Worm (Caenorhabditis elegans) whole organism, L3 larva: ENCODE results near the gene F13D11.4.

Experiments
- R02D3.7 ChIP-seq: fragments of 150-350 bp; optimal IDR thresholded peaks from 2 replicates; lab custom pipeline; 2014; ENCODE audit warnings: missing biosample characterization, missing genetic modification characterization
- aly-2 ChIP-seq: fragments of 150-350 bp; optimal IDR thresholded peaks from 2 replicates; lab custom pipeline; 2014; ENCODE audit warnings: missing biosample characterization, missing genetic modification characterization
- ama-1 ChIP-seq: fragments of 150-350 bp; optimal IDR thresholded peaks from 2 replicates; lab custom pipeline; 2018
- ceh-28 ChIP-seq: fragments of 150-350 bp; optimal IDR thresholded peaks from 2 replicates; lab custom pipeline; 2014; ENCODE audit warnings: missing biosample characterization, missing genetic modification reagents, missing genetic modification characterization
- ceh-82 ChIP-seq: fragments of 150-350 bp; optimal IDR thresholded peaks from 2 replicates; lab custom pipeline; 2014; ENCODE audit warnings: missing biosample characterization, missing genetic modification characterization
- egl-27 ChIP-seq: sonication (generic microtip); optimal IDR thresholded peaks from 4 replicates; lab custom pipeline; 2017; ENCODE audit warnings: missing biosample characterization, missing genetic modification reagents, missing genetic modification characterization
- elt-1 ChIP-seq: fragments of 150-350 bp; optimal IDR thresholded peaks from 2 replicates; lab custom pipeline; 2014; ENCODE audit warnings: missing biosample characterization, missing genetic modification characterization
- elt-2 ChIP-seq: sonication (generic microtip); optimal IDR thresholded peaks from 2 replicates; lab custom pipeline; 2016; ENCODE audit warnings: missing genetic modification reagents, mild to moderate bottlenecking, missing genetic modification characterization, missing compliant biosample characterization
- elt-3 ChIP-seq, 3 experiments: fragments of 150-350 bp in 1 of 3; sonication (generic microtip) in 2 of 3; optimal IDR thresholded peaks; 2 replicates in 2 of 3; 4 replicates in 1 of 3; lab custom pipeline; 2014 to 2017; ENCODE audit warnings: missing biosample characterization in 3 of 3, missing genetic modification characterization in 3 of 3
- eor-1 ChIP-seq, 2 experiments: fragments of 150-350 bp; optimal IDR thresholded peaks; 2 replicates each; lab custom pipeline; 2014 to 2018; ENCODE audit warnings: missing biosample characterization in 2 of 2, missing genetic modification characterization in 2 of 2
- fkh-10 ChIP-seq: sonication (generic microtip); optimal IDR thresholded peaks from 2 replicates; lab custom pipeline; 2017; ENCODE audit warnings: missing biosample characterization, missing genetic modification reagents, missing genetic modification characterization
- fkh-2 ChIP-seq: fragments of 150-350 bp; optimal IDR thresholded peaks from 2 replicates; lab custom pipeline; 2014; ENCODE audit warnings: missing biosample characterization, missing genetic modification reagents, missing genetic modification characterization
- fos-1 ChIP-seq: fragments of 150-350 bp; optimal IDR thresholded peaks from 2 replicates; lab custom pipeline; 2014; ENCODE audit warnings: missing biosample characterization, missing genetic modification characterization
- jun-1 ChIP-seq: fragments of 150-350 bp; optimal IDR thresholded peaks from 2 replicates; lab custom pipeline; 2014; ENCODE audit warnings: missing biosample characterization, missing genetic modification reagents, missing genetic modification characterization
- lin-15B ChIP-seq: fragments of 150-350 bp; optimal IDR thresholded peaks from 2 replicates; lab custom pipeline; 2014; ENCODE audit warnings: missing biosample characterization, missing genetic modification characterization
- lin-39 ChIP-seq: fragments of 150-350 bp; optimal IDR thresholded peaks from 2 replicates; lab custom pipeline; 2018; ENCODE audit warnings: missing biosample characterization, missing genetic modification reagents, missing genetic modification characterization
- lsy-12 ChIP-seq: sonication (generic microtip); optimal IDR thresholded peaks from 2 replicates; lab custom pipeline; 2016; ENCODE audit warnings: mild to moderate bottlenecking, missing genetic modification characterization, missing compliant biosample characterization
- mdl-1 ChIP-seq: fragments of 150-350 bp; optimal IDR thresholded peaks from 2 replicates; lab custom pipeline; 2014; ENCODE audit warnings: missing biosample characterization, missing genetic modification characterization
- nfya-1 ChIP-seq: sonication (generic microtip); optimal IDR thresholded peaks from 2 replicates; lab custom pipeline; 2017; ENCODE audit warnings: missing genetic modification characterization, mild to moderate bottlenecking, missing compliant biosample characterization, antibody characterized with exemption, moderate library complexity; ENCODE audit not compliant: insufficient read depth
- nhr-11 ChIP-seq: fragments of 150-350 bp; optimal IDR thresholded peaks from 2 replicates; lab custom pipeline; 2014; ENCODE audit warnings: missing biosample characterization, missing genetic modification characterization
- nhr-23 ChIP-seq: fragments of 150-350 bp; optimal IDR thresholded peaks from 2 replicates; lab custom pipeline; 2014; ENCODE audit warnings: missing biosample characterization, missing genetic modification reagents, missing genetic modification characterization
- nhr-237 ChIP-seq: fragments of 150-350 bp; optimal IDR thresholded peaks from 2 replicates; lab custom pipeline; 2014; ENCODE audit warnings: missing biosample characterization, missing genetic modification characterization
- nhr-25 ChIP-seq: sonication (generic microtip); optimal IDR thresholded peaks from 2 replicates; lab custom pipeline; 2017; ENCODE audit warnings: missing biosample characterization, missing genetic modification characterization
- nhr-28 ChIP-seq: fragments of 150-350 bp; optimal IDR thresholded peaks from 2 replicates; lab custom pipeline; 2014; ENCODE audit warnings: missing biosample characterization, missing genetic modification characterization
- nhr-67 ChIP-seq: fragments of 150-350 bp; optimal IDR thresholded peaks from 2 replicates; lab custom pipeline; 2014; ENCODE audit warnings: missing biosample characterization, missing genetic modification characterization
- nhr-76 ChIP-seq: fragments of 150-350 bp; sonication (generic microtip); optimal IDR thresholded peaks from 5 replicates; lab custom pipeline; 2014; ENCODE audit warnings: missing biosample characterization, missing genetic modification characterization
- nhr-77 ChIP-seq: fragments of 150-350 bp; optimal IDR thresholded peaks from 2 replicates; lab custom pipeline; 2014; ENCODE audit warnings: missing biosample characterization, missing genetic modification characterization
- pha-4 ChIP-seq: fragments of 150-350 bp; optimal IDR thresholded peaks from 2 replicates; lab custom pipeline; 2014; ENCODE audit warnings: missing biosample characterization, missing genetic modification reagents, missing genetic modification characterization
- pqm-1 ChIP-seq: fragments of 150-350 bp; optimal IDR thresholded peaks from 2 replicates; lab custom pipeline; 2017; ENCODE audit warnings: missing biosample characterization, missing genetic modification characterization, inconsistent platforms
- sea-2 ChIP-seq: fragments of 150-350 bp; sonication (generic microtip); optimal IDR thresholded peaks from 4 replicates; lab custom pipeline; 2014; ENCODE audit warnings: missing biosample characterization, missing genetic modification reagents, missing genetic modification characterization
- skn-1 ChIP-seq: fragments of 150-350 bp; optimal IDR thresholded peaks from 2 replicates; lab custom pipeline; 2014; ENCODE audit warnings: missing biosample characterization, missing genetic modification characterization
- snpc-4 ChIP-seq: fragments of 150-350 bp; optimal IDR thresholded peaks from 2 replicates; lab custom pipeline; 2014; ENCODE audit warnings: missing biosample characterization, missing genetic modification characterization
- tbx-2 ChIP-seq: sonication (generic microtip); optimal IDR thresholded peaks from 2 replicates; lab custom pipeline; 2016; ENCODE audit warnings: mild to moderate bottlenecking, missing genetic modification characterization, missing compliant biosample characterization
- unc-39 ChIP-seq: sonication (generic microtip); optimal IDR thresholded peaks from 4 replicates; lab custom pipeline; 2017; ENCODE audit warnings: missing biosample characterization, missing genetic modification characterization
- unc-62 ChIP-seq: fragments of 150-350 bp; sonication (generic microtip); optimal IDR thresholded peaks from 4 replicates; lab custom pipeline; 2014; ENCODE audit warnings: missing biosample characterization, missing genetic modification reagents, missing genetic modification characterization
- zag-1 ChIP-seq: fragments of 150-350 bp; optimal IDR thresholded peaks from 2 replicates; lab custom pipeline; 2014; ENCODE audit warnings: missing biosample characterization, missing genetic modification characterization
- ztf-11 ChIP-seq: fragments of 150-350 bp; optimal IDR thresholded peaks from 2 replicates; lab custom pipeline; 2014; ENCODE audit warnings: missing biosample characterization, missing genetic modification characterization
- ztf-4 ChIP-seq: fragments of 150-350 bp; optimal IDR thresholded peaks from 2 replicates; lab custom pipeline; 2014; ENCODE audit warnings: missing biosample characterization, missing genetic modification characterization

The F13D11.4 gene

ce11 chrX:5811997-5812562 is 22.5 kb downstream of the F13D11.4 start (continued):
- TF ChIP-seq pha-4: peak; percentile 75
- TF ChIP-seq lsy-12 (tag; lab: Kevin White, UChicago): no peak
- no peak for TF ChIP-seq nhr-28 (tag; lab: Kevin White, UChicago)
- TF ChIP-seq snpc-4 (tag; lab: Kevin White, UChicago): no peak
- peak; percentile 87 for TF ChIP-seq nfya-1
- TF ChIP-seq ceh-28 (tag; lab: Kevin White, UChicago): peak; percentile 73
- TF ChIP-seq nhr-237 (tag; lab: Kevin White, UChicago): no peak
- TF ChIP-seq nhr-67 (tag; lab: Kevin White, UChicago): no peak
- no peak for TF ChIP-seq elt-3 (tag; optimal IDR thresholded peaks at IDR 0.05; lab: Kevin White, UChicago)
- TF ChIP-seq pqm-1 (tag; lab: Kevin White, UChicago): peak; percentile 24
- peak; percentile 80 for TF ChIP-seq lin-39 (tag; lab: Kevin White, UChicago)
- no peak for TF ChIP-seq ztf-4
- TF ChIP-seq ztf-11 (tag; lab: Kevin White, UChicago): no peak

DNA sequence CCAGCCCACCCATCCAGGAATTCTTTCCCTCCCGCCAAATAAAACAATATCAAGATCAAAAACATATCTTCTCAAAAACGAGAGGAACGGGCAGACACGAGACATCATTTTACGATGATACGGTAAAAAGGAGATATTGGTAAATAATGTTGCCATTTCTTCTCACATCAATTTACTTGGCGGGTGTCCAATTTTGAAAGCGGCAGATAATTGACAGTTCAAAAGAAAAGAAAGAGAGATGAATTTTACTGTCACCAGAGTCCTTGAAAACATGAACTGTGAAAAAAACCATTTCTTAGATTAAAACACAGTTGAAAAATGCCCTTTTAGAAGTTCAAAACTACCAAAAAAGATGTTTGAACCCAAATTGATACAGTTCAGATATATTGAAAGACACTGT is 23.9 kb downstream of the F13D11.4 start:
- peak; percentile 17 for TF ChIP-seq mdl-1
- TF ChIP-seq elt-1: peak; percentile 9
- peak; percentile 85 for TF ChIP-seq nhr-25 (tag; lab: Kevin White, UChicago)
- no peak for TF ChIP-seq elt-2 (tag; lab: Kevin White, UChicago)

DNA sequence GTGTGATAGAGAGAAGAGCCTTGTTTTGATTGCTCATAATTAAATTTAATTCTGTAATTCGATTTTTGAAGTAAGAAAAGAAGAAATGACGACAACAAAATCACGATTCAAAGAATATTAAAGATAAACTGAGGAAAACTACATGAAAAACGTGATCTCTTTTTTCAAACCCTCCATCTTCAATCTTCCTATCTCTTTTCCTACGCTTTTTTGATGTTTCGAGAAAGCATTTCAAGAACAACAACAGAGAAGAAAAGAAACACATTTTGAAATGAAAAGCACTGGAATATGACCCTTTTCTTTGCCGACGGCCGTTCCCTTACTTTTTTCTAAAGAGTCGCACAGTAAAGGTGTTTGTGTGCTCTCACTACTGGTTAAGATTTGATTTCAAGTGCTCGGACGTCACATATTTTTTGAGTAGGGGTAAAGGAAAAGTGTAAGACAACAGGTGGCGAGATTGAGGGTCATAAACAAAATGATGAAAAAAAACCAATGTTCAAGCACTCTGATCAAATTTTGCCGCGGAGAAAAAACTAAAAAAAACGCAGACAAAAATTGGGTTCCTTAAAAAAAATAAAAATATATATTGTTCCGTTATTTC is 28.6 kb downstream of the F13D11.4 start, which contains the start of gene F13D11.3:
Gene F13D11.3 (minus strand): TSS at position 51 of the 601 bp plus-strand sequence.
- no peak for TF ChIP-seq egl-27
- no peak for TF ChIP-seq tbx-2 (tag; lab: Kevin White, UChicago)
- no peak for TF ChIP-seq eor-1 (tag; optimal IDR thresholded peaks at IDR 0.05; lab: Kevin White, UChicago)
- TF ChIP-seq nhr-76 (tag; lab: Kevin White, UChicago): no peak
- no peak for TF ChIP-seq fkh-2 (tag; lab: Kevin White, UChicago)
- no peak for TF ChIP-seq lin-39 (tag; lab: Kevin White, UChicago)
- TF ChIP-seq lin-15B (tag; lab: Kevin White, UChicago): no peak
- peak; percentile 40 for TF ChIP-seq pha-4
- peak; percentile 2 for TF ChIP-seq nfya-1
- TF ChIP-seq mdl-1: no peak
- no peak for TF ChIP-seq elt-1
- no peak for TF ChIP-seq ztf-11 (tag; lab: Kevin White, UChicago)
- TF ChIP-seq lsy-12 (tag; lab: Kevin White, UChicago): no peak

- peak; percentile 24 for TF ChIP-seq nhr-23 (tag; lab: Kevin White, UChicago)
- TF ChIP-seq fos-1 (tag; lab: Kevin White, UChicago): no peak
- TF ChIP-seq skn-1 (tag; lab: Kevin White, UChicago): no peak
- no peak for TF ChIP-seq nhr-28 (tag; lab: Kevin White, UChicago)
- peak; percentile 91 for TF ChIP-seq nhr-25 (tag; lab: Kevin White, UChicago)
- no peak for TF ChIP-seq R02D3.7 (tag; lab: Kevin White, UChicago)
- peak; percentile 46 for TF ChIP-seq unc-62
These were observed 31.1 kb downstream of the F13D11.4 start for ce11 chrX:5803492-5803891.

DNA sequence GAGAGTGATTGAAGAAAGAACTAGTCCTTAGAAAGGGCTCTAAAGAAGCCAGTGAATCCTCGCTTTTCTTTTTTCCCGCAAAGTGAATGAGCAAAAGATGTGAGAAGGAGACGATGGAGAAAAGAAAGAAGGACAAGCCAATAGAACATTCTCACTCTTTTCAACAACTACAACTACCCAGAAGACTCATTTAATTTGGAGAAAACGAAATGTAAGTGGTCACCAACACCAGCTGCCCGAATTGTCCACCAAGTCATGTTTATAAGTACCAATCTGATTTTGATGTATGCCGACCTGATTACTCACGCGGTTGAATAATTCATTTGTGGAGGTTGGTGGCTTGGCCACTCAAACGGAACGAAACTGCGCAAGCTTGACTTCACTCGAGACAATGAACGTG is 32.0 kb downstream of the F13D11.4 start:
- TF ChIP-seq sea-2 (GFP tag; lab: Kevin White, UChicago): no peak
- TF ChIP-seq lsy-12 (tag; lab: Kevin White, UChicago): no peak
- TF ChIP-seq nhr-237 (tag; lab: Kevin White, UChicago): no peak
- TF ChIP-seq, all 47 proteins: peak for 0

DNA sequence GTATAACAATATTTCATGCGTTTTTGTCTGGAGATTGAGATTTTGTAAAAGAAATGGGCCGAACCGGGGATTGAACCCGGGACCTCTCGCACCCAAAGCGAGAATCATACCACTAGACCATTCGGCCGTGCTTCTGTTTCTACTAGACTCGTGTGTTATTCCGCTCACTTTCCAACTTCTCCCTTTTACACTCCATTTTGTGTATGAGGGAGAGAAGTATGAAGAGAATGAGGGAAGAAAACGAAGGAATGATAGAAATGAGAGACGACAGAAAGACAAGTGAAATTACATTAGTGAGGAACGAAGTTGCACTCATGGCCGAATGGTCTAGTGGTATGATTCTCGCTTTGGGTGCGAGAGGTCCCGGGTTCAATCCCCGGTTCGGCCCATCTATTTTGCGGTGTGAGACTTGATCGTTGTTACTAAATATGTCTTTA is 33.4 kb downstream of the F13D11.4 start:
- TF ChIP-seq egl-27: peak; percentile 79
- TF ChIP-seq pqm-1 (tag; lab: Kevin White, UChicago): peak; percentile 58
- peak; percentile 72 for TF ChIP-seq zag-1 (tag; lab: Kevin White, UChicago)
- TF ChIP-seq snpc-4 (tag; lab: Kevin White, UChicago): peak; percentile 35
- TF ChIP-seq nhr-11 (tag; lab: Kevin White, UChicago): peak; percentile 66
- peak; percentile 55 for TF ChIP-seq fkh-10
- TF ChIP-seq pha-4: peak; percentile 60
- TF ChIP-seq ceh-82 (tag; lab: Kevin White, UChicago): peak; percentile 70
- peak; percentile 57 for TF ChIP-seq elt-2 (tag; lab: Kevin White, UChicago)
- peak; percentile 37 for TF ChIP-seq unc-39 (tag; lab: Kevin White, UChicago)
- peak; percentile 82 for TF ChIP-seq lin-39 (tag; lab: Kevin White, UChicago)
- peak; percentile 85 for TF ChIP-seq nhr-25 (tag; lab: Kevin White, UChicago)
- peak; percentile 77 for TF ChIP-seq jun-1
- TF ChIP-seq ztf-11 (tag; lab: Kevin White, UChicago): peak; percentile 26
- TF ChIP-seq eor-1 (tag; optimal IDR thresholded peaks at IDR 0.05; lab: Kevin White, UChicago): peak in 1 of 2 experiments; percentile 72
- peak in 1 of 3 experiments; percentile 76 for TF ChIP-seq elt-3 (tag; optimal IDR thresholded peaks at IDR 0.05; lab: Kevin White, UChicago)
- peak; percentile 14 for TF ChIP-seq R02D3.7 (tag; lab: Kevin White, UChicago)
- TF ChIP-seq nhr-67 (tag; lab: Kevin White, UChicago): no peak
- TF ChIP-seq nhr-76 (tag; lab: Kevin White, UChicago): no peak
- peak; percentile 93 for TF ChIP-seq sea-2 (GFP tag; lab: Kevin White, UChicago)
- TF ChIP-seq aly-2 (tag; lab: Kevin White, UChicago): peak; percentile 10
- peak; percentile 21 for TF ChIP-seq nhr-77 (tag; lab: Kevin White, UChicago)
- no peak for TF ChIP-seq mdl-1
- TF ChIP-seq skn-1 (tag; lab: Kevin White, UChicago): no peak
- peak; percentile 88 for TF ChIP-seq lsy-12 (tag; lab: Kevin White, UChicago)
- TF ChIP-seq ama-1: peak; percentile 22
